Worm (Caenorhabditis elegans) whole organism, L1 larva: ENCODE measurements around the gene H43I07.1.

Source experiments
- C04F5.9 ChIP-seq: sonication (generic microtip); optimal IDR thresholded peaks from 2 replicates; lab custom pipeline; 2016; ENCODE audit warnings: missing genetic modification characterization, missing compliant biosample characterization
- C16A3.4 ChIP-seq: fragments of 150-350 bp; optimal IDR thresholded peaks from 2 replicates; lab custom pipeline; 2014; ENCODE audit warnings: missing biosample characterization, missing genetic modification characterization
- C34B4.2 ChIP-seq: sonication (generic microtip); optimal IDR thresholded peaks from 2 replicates; lab custom pipeline; 2017; ENCODE audit warnings: mild to moderate bottlenecking, missing genetic modification characterization, missing compliant biosample characterization
- F16B12.6 ChIP-seq: fragments of 150-350 bp; optimal IDR thresholded peaks from 2 replicates; lab custom pipeline; 2014; ENCODE audit warnings: missing biosample characterization, missing genetic modification characterization
- Y116A8C.19 ChIP-seq: sonication (generic microtip); optimal IDR thresholded peaks from 2 replicates; lab custom pipeline; 2016; ENCODE audit warnings: missing compliant biosample characterization, missing genetic modification characterization, borderline replicate concordance
- aha-1 ChIP-seq: fragments of 150-350 bp; optimal IDR thresholded peaks from 2 replicates; lab custom pipeline; 2014; ENCODE audit warnings: missing biosample characterization, missing genetic modification characterization
- alr-1 ChIP-seq: fragments of 200-800 bp; sonication (Bioruptor generic); optimal IDR thresholded peaks from 2 replicates; lab custom pipeline; 2018; ENCODE audit warnings: borderline replicate concordance, mild to moderate bottlenecking, missing genetic modification characterization, missing compliant biosample characterization
- ama-1 ChIP-seq: fragments of 150-350 bp; optimal IDR thresholded peaks from 2 replicates; lab custom pipeline; 2014
- ceh-63 ChIP-seq: fragments of 200-800 bp; sonication (Bioruptor generic); optimal IDR thresholded peaks from 2 replicates; lab custom pipeline; 2018; ENCODE audit warnings: mild to moderate bottlenecking, missing genetic modification characterization, missing compliant biosample characterization
- ceh-8 ChIP-seq: fragments of 200-800 bp; sonication (Bioruptor generic); optimal IDR thresholded peaks from 2 replicates; lab custom pipeline; 2018; ENCODE audit warnings: mild to moderate bottlenecking, missing genetic modification characterization, moderate library complexity, missing compliant biosample characterization
- ceh-82 ChIP-seq, 3 experiments: fragments of 150-350 bp in 1 of 3; sonication (generic microtip) in 2 of 3; optimal IDR thresholded peaks; 2 replicates each; lab custom pipeline; 2014 to 2017; ENCODE audit warnings: missing biosample characterization in 3 of 3, missing genetic modification characterization in 3 of 3
- ceh-90 ChIP-seq: sonication (generic microtip); optimal IDR thresholded peaks from 2 replicates; lab custom pipeline; 2016; ENCODE audit warnings: missing genetic modification characterization, missing compliant biosample characterization
- ces-1 ChIP-seq: fragments of 150-350 bp; optimal IDR thresholded peaks from 2 replicates; lab custom pipeline; 2014; ENCODE audit warnings: missing biosample characterization, missing genetic modification reagents, missing genetic modification characterization
- dpl-1 ChIP-seq, 3 experiments: fragments of 150-350 bp in 2 of 3; sonication (generic microtip) in 1 of 3; optimal IDR thresholded peaks; 2 replicates each; lab custom pipeline; 2014 to 2017; ENCODE audit warnings: missing biosample characterization in 3 of 3, missing genetic modification characterization in 3 of 3, missing genetic modification reagents in 3 of 3
- egl-13 ChIP-seq: sonication (generic microtip); optimal IDR thresholded peaks from 2 replicates; lab custom pipeline; 2016; ENCODE audit warnings: missing genotype, missing genetic modification reagents, missing genetic modification characterization, missing compliant biosample characterization
- egl-27 ChIP-seq, 2 experiments: fragments of 150-350 bp in 1 of 2; sonication (generic microtip); optimal IDR thresholded peaks; 3 replicates each; lab custom pipeline; 2017 to 2018; ENCODE audit warnings: missing biosample characterization in 2 of 2, missing genetic modification characterization in 2 of 2, missing genetic modification reagents in 2 of 2
- elt-3 ChIP-seq, 6 experiments: fragments of 150-350 bp in 1 of 6; sonication (generic microtip); optimal IDR thresholded peaks; 2 replicates each; lab custom pipeline; 2017 to 2018; ENCODE audit warnings: missing biosample characterization in 6 of 6, missing genetic modification characterization in 6 of 6, inconsistent platforms in 1 of 6
- ets-5 ChIP-seq: fragments of 200-800 bp; sonication (Bioruptor generic); IDR thresholded peaks from 2 replicates; pipeline ENCODE4 v1.3.6; 2022; ENCODE audit warnings: missing genetic modification characterization, missing compliant biosample characterization
- fkh-10 ChIP-seq: sonication (generic microtip); optimal IDR thresholded peaks from 2 replicates; lab custom pipeline; 2017; ENCODE audit warnings: missing biosample characterization, missing genetic modification reagents, missing genetic modification characterization
- fkh-4 ChIP-seq: sonication (generic microtip); optimal IDR thresholded peaks from 2 replicates; lab custom pipeline; 2016; ENCODE audit warnings: missing compliant biosample characterization, missing genetic modification characterization, borderline replicate concordance
- hlh-4 ChIP-seq: sonication (generic microtip); optimal IDR thresholded peaks from 2 replicates; lab custom pipeline; 2016; ENCODE audit warnings: mild to moderate bottlenecking, missing genetic modification characterization, missing compliant biosample characterization
- hpl-2 ChIP-seq: fragments of 150-350 bp; optimal IDR thresholded peaks from 2 replicates; lab custom pipeline; 2014; ENCODE audit warnings: missing biosample characterization, missing genetic modification reagents, missing genetic modification characterization
- irx-1 ChIP-seq: sonication (generic microtip); optimal IDR thresholded peaks from 2 replicates; lab custom pipeline; 2016; ENCODE audit warnings: missing genetic modification characterization, missing compliant biosample characterization
- isw-1 ChIP-seq: fragments of 200-800 bp; sonication (Bioruptor generic); IDR thresholded peaks from 2 replicates; pipeline ENCODE4 v1.3.6; 2022; ENCODE audit warnings: missing genetic modification characterization, missing compliant biosample characterization
- jun-1 ChIP-seq: fragments of 150-350 bp; optimal IDR thresholded peaks from 2 replicates; lab custom pipeline; 2014; ENCODE audit warnings: missing biosample characterization, missing genetic modification reagents, missing genetic modification characterization
- lin-13 ChIP-seq: fragments of 150-350 bp; optimal IDR thresholded peaks from 2 replicates; lab custom pipeline; 2014; ENCODE audit warnings: missing biosample characterization, missing genetic modification reagents, missing genetic modification characterization
- lin-14 ChIP-seq: fragments of 200-800 bp; sonication (Bioruptor generic); optimal IDR thresholded peaks from 2 replicates; lab custom pipeline; 2018; ENCODE audit warnings: mild to moderate bottlenecking, missing genetic modification characterization, moderate library complexity, missing compliant biosample characterization
- lin-15B ChIP-seq: fragments of 150-350 bp; sonication (generic microtip); optimal IDR thresholded peaks from 3 replicates; lab custom pipeline; 2014; ENCODE audit warnings: missing biosample characterization, missing genetic modification characterization
- lin-35 ChIP-seq, 2 experiments: fragments of 150-350 bp; optimal IDR thresholded peaks; 2 replicates each; lab custom pipeline; 2014; ENCODE audit warnings: missing biosample characterization in 2 of 2, missing genetic modification characterization in 2 of 2, missing genetic modification reagents in 2 of 2
- lin-39 ChIP-seq: fragments of 150-350 bp; optimal IDR thresholded peaks from 2 replicates; lab custom pipeline; 2014; ENCODE audit warnings: missing biosample characterization, missing genetic modification reagents, missing genetic modification characterization
- lsy-2 ChIP-seq, 2 experiments: fragments of 150-350 bp; optimal IDR thresholded peaks; 2 replicates each; lab custom pipeline; 2014; ENCODE audit warnings: missing biosample characterization in 2 of 2, missing genetic modification characterization in 2 of 2
- mef-2 ChIP-seq: fragments of 150-350 bp; optimal IDR thresholded peaks from 2 replicates; lab custom pipeline; 2014; ENCODE audit warnings: missing biosample characterization, missing genetic modification characterization
- nhr-12 ChIP-seq: sonication (generic microtip); optimal IDR thresholded peaks from 2 replicates; lab custom pipeline; 2017; ENCODE audit warnings: missing biosample characterization, missing genetic modification characterization
- nhr-237 ChIP-seq: fragments of 150-350 bp; optimal IDR thresholded peaks from 2 replicates; lab custom pipeline; 2014; ENCODE audit warnings: missing biosample characterization, missing genetic modification characterization
- nhr-47 ChIP-seq: sonication (generic microtip); optimal IDR thresholded peaks from 2 replicates; lab custom pipeline; 2016; ENCODE audit warnings: mild to moderate bottlenecking, missing genetic modification characterization, moderate library complexity, missing compliant biosample characterization
- nhr-71 ChIP-seq: sonication (generic microtip); optimal IDR thresholded peaks from 2 replicates; lab custom pipeline; 2016; ENCODE audit warnings: mild to moderate bottlenecking, missing genetic modification characterization, moderate library complexity, missing compliant biosample characterization
- pag-3 ChIP-seq: sonication (generic microtip); optimal IDR thresholded peaks from 2 replicates; lab custom pipeline; 2017; ENCODE audit warnings: missing genetic modification characterization, mild to moderate bottlenecking, missing compliant biosample characterization, antibody characterized with exemption, borderline replicate concordance; ENCODE audit not compliant: insufficient read depth
- pax-3 ChIP-seq: fragments of 200-800 bp; sonication (Bioruptor generic); optimal IDR thresholded peaks from 2 replicates; lab custom pipeline; 2018; ENCODE audit warnings: mild to moderate bottlenecking, missing genetic modification characterization, moderate library complexity, missing compliant biosample characterization
- pqm-1 ChIP-seq: sonication (generic microtip); optimal IDR thresholded peaks from 3 replicates; lab custom pipeline; 2017; ENCODE audit warnings: missing biosample characterization, missing genetic modification characterization
- rnt-1 ChIP-seq: sonication (generic microtip); optimal IDR thresholded peaks from 2 replicates; lab custom pipeline; 2016; ENCODE audit warnings: mild to moderate bottlenecking, missing genetic modification characterization, moderate library complexity, missing compliant biosample characterization
- skn-1 ChIP-seq: fragments of 150-350 bp; optimal IDR thresholded peaks from 2 replicates; lab custom pipeline; 2014; ENCODE audit warnings: missing biosample characterization, missing genetic modification characterization
- snu-23 ChIP-seq: sonication (generic microtip); optimal IDR thresholded peaks from 2 replicates; lab custom pipeline; 2016; ENCODE audit warnings: missing genetic modification characterization, missing compliant biosample characterization
- sox-4 ChIP-seq: sonication (generic microtip); optimal IDR thresholded peaks from 2 replicates; lab custom pipeline; 2016; ENCODE audit warnings: missing genetic modification characterization, missing compliant biosample characterization
- swsn-7 ChIP-seq: sonication (generic microtip); optimal IDR thresholded peaks from 2 replicates; lab custom pipeline; 2016; ENCODE audit warnings: missing genetic modification characterization, missing compliant biosample characterization
- tbx-2 ChIP-seq: sonication (generic microtip); optimal IDR thresholded peaks from 2 replicates; lab custom pipeline; 2016; ENCODE audit warnings: missing genetic modification characterization, missing compliant biosample characterization
- tlp-1 ChIP-seq: fragments of 150-350 bp; optimal IDR thresholded peaks from 2 replicates; lab custom pipeline; 2014; ENCODE audit warnings: missing biosample characterization, missing genetic modification characterization
- unc-62 ChIP-seq: fragments of 150-350 bp; optimal IDR thresholded peaks from 2 replicates; lab custom pipeline; 2014; ENCODE audit warnings: missing biosample characterization, missing genetic modification reagents, missing genetic modification characterization
- unc-98 ChIP-seq: fragments of 200-800 bp; sonication (Bioruptor generic); IDR thresholded peaks from 2 replicates; pipeline ENCODE4 v1.3.6; 2022; ENCODE audit warnings: missing genetic modification characterization, missing compliant biosample characterization
- vab-15 ChIP-seq: sonication (generic microtip); optimal IDR thresholded peaks from 2 replicates; lab custom pipeline; 2017; ENCODE audit warnings: missing genotype, mild to moderate bottlenecking, missing genetic modification characterization, missing compliant biosample characterization
- zag-1 ChIP-seq: fragments of 150-350 bp; optimal IDR thresholded peaks from 2 replicates; lab custom pipeline; 2014; ENCODE audit warnings: missing biosample characterization, missing genetic modification characterization
- ztf-11 ChIP-seq, 2 experiments: sonication (generic microtip); optimal IDR thresholded peaks; 2 replicates each; lab custom pipeline; 2016 to 2017; ENCODE audit warnings: missing genetic modification characterization in 2 of 2, missing biosample characterization in 1 of 2, missing compliant biosample characterization in 1 of 2

The H43I07.1 gene

ce11 chrV:4204421-4204820, at the start of gene H43I07.1:
Gene H43I07.1 (plus strand): TSS chrV:4204721.
- TF ChIP-seq ces-1: no peak
- no peak for TF ChIP-seq mef-2
- TF ChIP-seq zag-1 (tag; lab: Kevin White, UChicago): no peak
- no peak for TF ChIP-seq lin-14
- TF ChIP-seq ceh-90 (tag; lab: Kevin White, UChicago): no peak
- no peak for TF ChIP-seq rnt-1 (tag; lab: Kevin White, UChicago)
- no peak for TF ChIP-seq pqm-1 (tag; lab: Kevin White, UChicago)
- TF ChIP-seq hlh-4 (tag; lab: Kevin White, UChicago): no peak
- TF ChIP-seq ceh-63 (GFP tag; lab: Kevin White, UChicago): no peak
- no peak for TF ChIP-seq sox-4 (tag; lab: Kevin White, UChicago)
- no peak for TF ChIP-seq pag-3 (tag; lab: Kevin White, UChicago)
- no peak for TF ChIP-seq ama-1 (lab: Kevin White, UChicago)
- TF ChIP-seq nhr-12 (tag; lab: Kevin White, UChicago): no peak
- no peak for TF ChIP-seq jun-1 (tag; lab: Kevin White, UChicago)
- TF ChIP-seq unc-62 (GFP tag; lab: Kevin White, UChicago): no peak

DNA sequence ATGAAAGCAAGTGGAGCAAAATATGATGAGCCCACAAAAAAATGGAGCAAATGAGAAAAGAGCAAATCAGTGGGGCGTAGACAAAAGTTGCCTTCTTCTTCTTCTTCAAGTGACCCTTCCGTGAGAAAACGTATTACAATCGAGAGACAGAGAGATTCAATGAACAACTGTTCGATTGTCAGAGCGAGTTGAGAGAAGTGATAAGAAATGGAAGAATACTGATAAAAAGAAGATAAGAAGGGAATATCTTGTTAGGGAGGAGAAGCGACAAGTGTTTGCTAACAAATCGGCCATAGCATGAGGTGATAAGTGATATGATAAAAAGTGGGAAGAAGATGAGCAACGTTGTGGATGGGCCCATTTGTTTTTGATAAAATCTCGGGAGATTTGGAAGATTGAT, 47.2 kb upstream of the H43I07.1 start:
- TF ChIP-seq nhr-12 (tag; lab: Kevin White, UChicago): no peak
- no peak for TF ChIP-seq isw-1 (GFP tag; lab: Robert Waterston, UW)
- no peak for TF ChIP-seq egl-13 (tag; lab: Kevin White, UChicago)
- no peak for TF ChIP-seq dpl-1 (GFP tag; optimal IDR thresholded peaks at IDR 0.05; lab: Kevin White, UChicago)
- TF ChIP-seq tbx-2 (tag; lab: Kevin White, UChicago): no peak
- TF ChIP-seq mef-2: no peak
- TF ChIP-seq unc-98 (GFP tag; lab: Robert Waterston, UW): no peak
- no peak for TF ChIP-seq C04F5.9 (tag; lab: Kevin White, UChicago)
- no peak for TF ChIP-seq nhr-47 (tag; lab: Kevin White, UChicago)
- TF ChIP-seq aha-1 (tag; lab: Kevin White, UChicago): no peak
- no peak for TF ChIP-seq ceh-82 (tag; optimal IDR thresholded peaks at IDR 0.05; lab: Kevin White, UChicago)
- TF ChIP-seq rnt-1 (tag; lab: Kevin White, UChicago): peak; percentile 51
- TF ChIP-seq ceh-8 (GFP tag; lab: Kevin White, UChicago): no peak
- TF ChIP-seq nhr-71 (tag; lab: Kevin White, UChicago): peak; percentile 64
- TF ChIP-seq ztf-11 (tag; optimal IDR thresholded peaks at IDR 0.05; lab: Kevin White, UChicago): no peak
- no peak for TF ChIP-seq pax-3
- TF ChIP-seq C34B4.2 (tag; lab: Kevin White, UChicago): no peak
- TF ChIP-seq ets-5 (GFP tag; lab: Robert Waterston, UW): no peak
- TF ChIP-seq lin-14: peak; percentile 88
- TF ChIP-seq F16B12.6 (tag; lab: Kevin White, UChicago): no peak
- TF ChIP-seq lin-35 (GFP tag; optimal IDR thresholded peaks at IDR 0.05; lab: Kevin White, UChicago): no peak
- TF ChIP-seq alr-1 (tag; lab: Kevin White, UChicago): no peak
- no peak for TF ChIP-seq ceh-90 (tag; lab: Kevin White, UChicago)
- TF ChIP-seq snu-23 (GFP tag; lab: Kevin White, UChicago): peak; percentile 26
- no peak for TF ChIP-seq elt-3 (tag; optimal IDR thresholded peaks at IDR 0.05; lab: Kevin White, UChicago)
- peak; percentile 4 for TF ChIP-seq swsn-7 (tag; lab: Kevin White, UChicago)
- no peak for TF ChIP-seq skn-1 (tag; lab: Kevin White, UChicago)
- TF ChIP-seq vab-15 (tag; lab: Kevin White, UChicago): no peak
- TF ChIP-seq lin-13 (GFP tag; lab: Kevin White, UChicago): no peak
- TF ChIP-seq fkh-10 (GFP tag; lab: Kevin White, UChicago): no peak
- TF ChIP-seq lin-15B: no peak
- no peak for TF ChIP-seq Y116A8C.19 (tag; lab: Kevin White, UChicago)
- no peak for TF ChIP-seq nhr-237 (tag; lab: Kevin White, UChicago)
- no peak for TF ChIP-seq irx-1 (tag; lab: Kevin White, UChicago)
- no peak for TF ChIP-seq egl-27 (tag; optimal IDR thresholded peaks at IDR 0.05; lab: Kevin White, UChicago)
- TF ChIP-seq hpl-2 (GFP tag; lab: Kevin White, UChicago): no peak
- TF ChIP-seq fkh-4 (tag; lab: Kevin White, UChicago): no peak
- TF ChIP-seq lin-39 (tag; lab: Kevin White, UChicago): no peak
- no peak for TF ChIP-seq C16A3.4 (tag; lab: Kevin White, UChicago)
- no peak for TF ChIP-seq tlp-1 (tag; lab: Kevin White, UChicago)
- TF ChIP-seq zag-1 (tag; lab: Kevin White, UChicago): no peak
- TF ChIP-seq lsy-2 (tag; optimal IDR thresholded peaks at IDR 0.05; lab: Kevin White, UChicago): peak in 1 of 2 experiments; percentile 52
